Fruit fly (Drosophila melanogaster) whole organism: ENCODE results near the gene Gr5a.

ENCODE experiments used
- CG8478 ChIP-seq: fragments of >200 bp; optimal IDR thresholded peaks from 2 replicates; lab custom pipeline; 2018; ENCODE audit warnings: inconsistent platforms
- Dll ChIP-seq: fragments of >200 bp; optimal IDR thresholded peaks from 2 replicates; lab custom pipeline; 2017
- EcR ChIP-seq, 2 experiments: fragments of >200 bp; optimal IDR thresholded peaks; 2 replicates each; lab custom pipeline; 2017; ENCODE audit warnings: missing biosample characterization in 2 of 2, missing genetic modification characterization in 2 of 2, missing genetic modification reagents in 2 of 2
- psq ChIP-seq: fragments of >200 bp; optimal IDR thresholded peaks from 2 replicates; lab custom pipeline; 2017
- usp ChIP-seq: fragments of >200 bp; optimal IDR thresholded peaks from 2 replicates; lab custom pipeline; 2017; ENCODE audit warnings: missing biosample characterization, missing genetic modification characterization, mixed read lengths

dm6 chrX:5718476-5719012 is 38.1 kb downstream of the Gr5a start:
- no peak for TF ChIP-seq Dll (lab: Kevin White, UChicago)
- no peak for TF ChIP-seq psq (lab: Kevin White, UChicago)
- TF ChIP-seq EcR (GFP tag; optimal IDR thresholded peaks at IDR 0.05; lab: Kevin White, UChicago), result no peak
- TF ChIP-seq usp, result no peak
- no peak for TF ChIP-seq CG8478
